Fruit fly (Drosophila melanogaster): Measurements from ENCODE around the gene mab-21.

Gene mab-21

dm6 chrX:6039431-6040016 is 26.5 kb upstream of the mab-21 start, which contains the start of gene CG5937:
Gene CG5937 (plus strand): TSS chrX:6040005.
- no peak for TF ChIP-seq CG18476 (GFP tag; optimal IDR thresholded peaks at IDR 0.05)
- TF ChIP-seq Hr51 (GFP tag; optimal IDR thresholded peaks at IDR 0.05): peak in 1 of 2 experiments; percentile 14
- TF ChIP-seq row (GFP tag; IDR thresholded peaks at IDR 0.05): peak; percentile 38; the same call in 2 of the 3 replicates
- no peak for TF ChIP-seq NC2β (GFP tag; optimal IDR thresholded peaks at IDR 0.05)
- TF ChIP-seq lab (GFP tag; optimal IDR thresholded peaks at IDR 0.05): peak; percentile 43
- TF ChIP-seq CG18599 (GFP tag; optimal IDR thresholded peaks at IDR 0.05): peak; percentile 30
- no peak for TF ChIP-seq CG14667 (GFP tag; IDR thresholded peaks at IDR 0.05)
- peak; percentile 4 for TF ChIP-seq tin (GFP tag; optimal IDR thresholded peaks at IDR 0.05)
- peak in 1 of 3 experiments; percentile 4 for TF ChIP-seq lola (GFP tag; optimal IDR thresholded peaks at IDR 0.05)
- TF ChIP-seq CG10147 (GFP tag; optimal IDR thresholded peaks at IDR 0.05): peak; percentile 18
- TF ChIP-seq Meics (GFP tag; optimal IDR thresholded peaks at IDR 0.05): peak; percentile 47
- TF ChIP-seq CG4328 (GFP tag; optimal IDR thresholded peaks at IDR 0.05): peak; percentile 33
- TF ChIP-seq Dref (GFP tag; IDR thresholded peaks at IDR 0.05): peak; percentile 25; the same call in 1 of the 2 replicates
- peak; percentile 22 for TF ChIP-seq dmrt99B (tag; optimal IDR thresholded peaks at IDR 0.05)
- TF ChIP-seq CG10654 (GFP tag; optimal IDR thresholded peaks at IDR 0.05): no peak
- TF ChIP-seq CG17361 (GFP tag; IDR thresholded peaks at IDR 0.05): peak; percentile 57; the same call in 2 of the 3 replicates
- TF ChIP-seq CG31441 (GFP tag; IDR thresholded peaks at IDR 0.05): peak; percentile 27; the same call in 1 of the 2 replicates
- TF ChIP-seq CG14710 (tag; optimal IDR thresholded peaks at IDR 0.05): peak; percentile 29
- no peak for TF ChIP-seq CG11696 (GFP tag; IDR thresholded peaks at IDR 0.05)
- TF ChIP-seq CG15269 (tag; optimal IDR thresholded peaks at IDR 0.05): peak; percentile 27
- TF ChIP-seq nmo (GFP tag; optimal IDR thresholded peaks at IDR 0.05): peak; percentile 23
- TF ChIP-seq crp (GFP tag; optimal IDR thresholded peaks at IDR 0.05): peak in 1 of 2 experiments; percentile 61
- peak; percentile 36 for TF ChIP-seq grau (tag; optimal IDR thresholded peaks at IDR 0.05)
- TF ChIP-seq CG10431 (GFP tag; optimal IDR thresholded peaks at IDR 0.05): no peak
- TF ChIP-seq da (GFP tag; optimal IDR thresholded peaks at IDR 0.05): no peak
- TF ChIP-seq CG13296 (GFP tag; optimal IDR thresholded peaks at IDR 0.05): peak; percentile 24
- TF ChIP-seq CG10979 (tag; optimal IDR thresholded peaks at IDR 0.05): peak; percentile 22
- peak; percentile 12 for TF ChIP-seq caup (GFP tag; optimal IDR thresholded peaks at IDR 0.05; ENCODE audit: severe bottlenecking)
- no peak for TF ChIP-seq Hey (tag; optimal IDR thresholded peaks at IDR 0.05)
- peak; percentile 33 for TF ChIP-seq CG17385 (GFP tag; optimal IDR thresholded peaks at IDR 0.05)
- TF ChIP-seq ind (GFP tag; optimal IDR thresholded peaks at IDR 0.05): no peak
- no peak for TF ChIP-seq Poxn (GFP tag; IDR thresholded peaks at IDR 0.05)
- peak; percentile 44 for TF ChIP-seq CG7556 (GFP tag; optimal IDR thresholded peaks at IDR 0.05)
- TF ChIP-seq Blimp-1 (GFP tag; optimal IDR thresholded peaks at IDR 0.05): peak; percentile 5
- peak; percentile 18 for TF ChIP-seq CG18262 (tag; optimal IDR thresholded peaks at IDR 0.05)
- no peak for TF ChIP-seq lbe (GFP tag; optimal IDR thresholded peaks at IDR 0.05)
- TF ChIP-seq CoRest (tag; optimal IDR thresholded peaks at IDR 0.05): peak; percentile 42
- TF ChIP-seq CG30403 (GFP tag; optimal IDR thresholded peaks at IDR 0.05): peak; percentile 14
- TF ChIP-seq NfI (GFP tag; optimal IDR thresholded peaks at IDR 0.05): peak; percentile 32
- peak; percentile 4 for TF ChIP-seq Fer1 (GFP tag; optimal IDR thresholded peaks at IDR 0.05)
- TF ChIP-seq rib (GFP tag; IDR thresholded peaks at IDR 0.05): no peak
- TF ChIP-seq CG10267 (tag; optimal IDR thresholded peaks at IDR 0.05): peak; percentile 13
- peak; percentile 8 for TF ChIP-seq D19B (GFP tag; optimal IDR thresholded peaks at IDR 0.05)
- TF ChIP-seq CG2875 (GFP tag; optimal IDR thresholded peaks at IDR 0.05): no peak
- no peak for TF ChIP-seq CG6254 (GFP tag; optimal IDR thresholded peaks at IDR 0.05)
- no peak for TF ChIP-seq emc (GFP tag; optimal IDR thresholded peaks at IDR 0.05)
- peak; percentile 33 for TF ChIP-seq phol (tag; optimal IDR thresholded peaks at IDR 0.05)
- TF ChIP-seq CG17359 (tag; optimal IDR thresholded peaks at IDR 0.05): peak; percentile 10
